Fruit fly (Drosophila melanogaster) whole organism, embryonic: ENCODE measurements around the gene Sulf1.
A peak's percentile ranks its signal among the peaks of the same experiment; 100 is the strongest.

ENCODE experiments used
- Asciz ChIP-seq: fragments of 200-800 bp; sonication (Bioruptor generic); optimal IDR thresholded peaks from 2 replicates; lab custom pipeline; 2017; ENCODE audit warnings: missing biosample characterization, mild to moderate bottlenecking, missing genetic modification characterization, missing genetic modification reagents
- CG11085 ChIP-seq: fragments of 200-800 bp; sonication (Bioruptor generic); IDR thresholded peaks from 2 replicates; pipeline ENCODE4 v1.3.6; 2022; ENCODE audit warnings: missing biosample characterization, missing genetic modification characterization
- CG11695 ChIP-seq: fragments of 200-800 bp; sonication (Bioruptor generic); IDR thresholded peaks from 3 replicates; pipeline ENCODE4 v1.3.6; 2022; ENCODE audit warnings: missing biosample characterization, missing genetic modification characterization
- CG11723 ChIP-seq: fragments of 200-800 bp; sonication (Bioruptor generic); optimal IDR thresholded peaks from 2 replicates; lab custom pipeline; 2017; ENCODE audit warnings: missing biosample characterization, mild to moderate bottlenecking, missing genetic modification characterization
- CG12299 ChIP-seq: fragments of 200-800 bp; sonication (Bioruptor generic); optimal IDR thresholded peaks from 2 replicates; lab custom pipeline; 2018; ENCODE audit warnings: missing biosample characterization, mild to moderate bottlenecking, missing genetic modification characterization
- CG13775 ChIP-seq: fragments of 200-800 bp; sonication (Bioruptor generic); optimal IDR thresholded peaks from 3 replicates; lab custom pipeline; 2017; ENCODE audit warnings: missing biosample characterization, mild to moderate bottlenecking, missing genetic modification characterization
- CG15479 ChIP-seq: fragments of 200-800 bp; sonication (Bioruptor generic); optimal IDR thresholded peaks from 3 replicates; lab custom pipeline; 2019; ENCODE audit warnings: missing biosample characterization, mild to moderate bottlenecking, missing genetic modification characterization, moderate library complexity
- CG15601 ChIP-seq: fragments of 200-800 bp; sonication (Bioruptor generic); optimal IDR thresholded peaks from 3 replicates; lab custom pipeline; 2019; ENCODE audit warnings: missing biosample characterization, mild to moderate bottlenecking, missing genetic modification characterization, moderate library complexity
- CG1602 ChIP-seq: fragments of 200-800 bp; sonication (Bioruptor generic); optimal IDR thresholded peaks from 3 replicates; lab custom pipeline; 2016; ENCODE audit warnings: missing biosample characterization, missing genetic modification characterization
- CG16815 ChIP-seq: fragments of 200-800 bp; sonication (Bioruptor generic); optimal IDR thresholded peaks from 3 replicates; lab custom pipeline; 2017; ENCODE audit warnings: missing biosample characterization, mild to moderate bottlenecking, missing genetic modification characterization
- CG2202 ChIP-seq: fragments of 200-800 bp; sonication (Bioruptor generic); optimal IDR thresholded peaks from 2 replicates; lab custom pipeline; 2018; ENCODE audit warnings: missing biosample characterization, mild to moderate bottlenecking, missing genetic modification characterization
- CG31388 ChIP-seq: fragments of 200-800 bp; sonication (Bioruptor generic); optimal IDR thresholded peaks from 2 replicates; lab custom pipeline; 2016; ENCODE audit warnings: missing biosample characterization, missing genetic modification characterization
- CG4707 ChIP-seq: fragments of 200-800 bp; sonication (Bioruptor generic); optimal IDR thresholded peaks from 2 replicates; lab custom pipeline; 2018; ENCODE audit warnings: missing biosample characterization, mild to moderate bottlenecking, missing genetic modification characterization, moderate library complexity
- CG4820 ChIP-seq: fragments of 200-800 bp; sonication (Bioruptor generic); optimal IDR thresholded peaks from 3 replicates; lab custom pipeline; 2016; ENCODE audit warnings: missing biosample characterization, missing genetic modification characterization
- CG6175 ChIP-seq: fragments of 200-800 bp; sonication (Bioruptor generic); IDR thresholded peaks from 3 replicates; pipeline ENCODE4 v1.3.6; 2022; ENCODE audit warnings: missing biosample characterization, missing genetic modification characterization
- CG6272 ChIP-seq: fragments of 200-800 bp; sonication (Bioruptor generic); IDR thresholded peaks from 2 replicates; pipeline ENCODE4 v1.3.6; 2022; ENCODE audit warnings: missing biosample characterization, missing genetic modification characterization
- CG6654 ChIP-seq: fragments of 200-800 bp; sonication (Bioruptor generic); optimal IDR thresholded peaks from 2 replicates; lab custom pipeline; 2017; ENCODE audit warnings: missing biosample characterization, mild to moderate bottlenecking, missing genetic modification characterization
- CG6765 ChIP-seq: fragments of 200-800 bp; sonication (Bioruptor generic); optimal IDR thresholded peaks from 3 replicates; lab custom pipeline; 2017; ENCODE audit warnings: missing biosample characterization, mild to moderate bottlenecking, missing genetic modification characterization
- CG8924 ChIP-seq: fragments of 200-800 bp; optimal IDR thresholded peaks from 3 replicates; lab custom pipeline; 2019; ENCODE audit warnings: missing biosample characterization, mild to moderate bottlenecking, missing genetic modification characterization, moderate library complexity
- CG9437 ChIP-seq: fragments of 200-800 bp; sonication (Bioruptor generic); optimal IDR thresholded peaks from 2 replicates; lab custom pipeline; 2018; ENCODE audit warnings: missing biosample characterization, mild to moderate bottlenecking, missing genetic modification characterization
- Elba2 ChIP-seq: fragments of 200-800 bp; sonication (Bioruptor generic); optimal IDR thresholded peaks from 3 replicates; lab custom pipeline; 2016; ENCODE audit warnings: missing biosample characterization, missing genetic modification characterization
- Jarid2 ChIP-seq: fragments of 200-800 bp; sonication (Bioruptor generic); optimal IDR thresholded peaks from 3 replicates; lab custom pipeline; 2017; ENCODE audit warnings: mild to moderate bottlenecking, missing biosample characterization, missing genetic modification reagents, missing genetic modification characterization
- PHDP ChIP-seq: fragments of 200-800 bp; sonication (Bioruptor generic); optimal IDR thresholded peaks from 3 replicates; lab custom pipeline; 2018; ENCODE audit warnings: missing biosample characterization, mild to moderate bottlenecking, missing genetic modification characterization, moderate library complexity
- Pdp1 ChIP-seq, 2 experiments: fragments of 200-800 bp; sonication (Bioruptor generic); optimal IDR thresholded peaks; 3 replicates each; lab custom pipeline; 2016; ENCODE audit warnings: missing biosample characterization in 2 of 2, missing genetic modification characterization in 2 of 2, mild to moderate bottlenecking in 1 of 2, moderate library complexity in 1 of 2
- Stat92E ChIP-seq, 3 experiments: fragments of >200 bp in 2 of 3; fragments of 200-800 bp in 1 of 3; sonication (Bioruptor generic) in 1 of 3; optimal IDR thresholded peaks; 2 replicates each; lab custom pipeline; 2017 to 2019; ENCODE audit warnings: missing biosample characterization in 3 of 3, missing genetic modification characterization in 3 of 3, mild to moderate bottlenecking in 1 of 3, moderate library complexity in 1 of 3
- Tbp ChIP-seq: fragments of >200 bp; optimal IDR thresholded peaks from 2 replicates; lab custom pipeline; 2018; ENCODE audit warnings: missing biosample characterization, missing genetic modification characterization
- ap ChIP-seq: fragments of 200-800 bp; sonication (Bioruptor generic); IDR thresholded peaks from 2 replicates; pipeline ENCODE4 v1.3.6; 2022; ENCODE audit warnings: missing biosample characterization, missing genetic modification characterization
- br ChIP-seq: fragments of >200 bp; optimal IDR thresholded peaks from 2 replicates; lab custom pipeline; 2017
- chn ChIP-seq: fragments of 200-800 bp; sonication (Bioruptor generic); optimal IDR thresholded peaks from 2 replicates; lab custom pipeline; 2016; ENCODE audit warnings: missing biosample characterization, missing genetic modification characterization
- dan ChIP-seq: fragments of 200-800 bp; sonication (Bioruptor generic); IDR thresholded peaks from 2 replicates; pipeline ENCODE4 v1.3.6; 2022; ENCODE audit warnings: missing biosample characterization, missing genetic modification characterization
- dmrt99B ChIP-seq: fragments of 200-800 bp; sonication (Bioruptor generic); optimal IDR thresholded peaks from 2 replicates; lab custom pipeline; 2018; ENCODE audit warnings: missing biosample characterization, mild to moderate bottlenecking, missing genetic modification characterization, moderate library complexity
- dpn ChIP-seq, 2 experiments: fragments of 200-800 bp; sonication (Bioruptor generic); optimal IDR thresholded peaks; 3 replicates each; lab custom pipeline; 2016; ENCODE audit warnings: missing biosample characterization in 2 of 2, missing genetic modification characterization in 2 of 2
- exex ChIP-seq: fragments of 200-800 bp; sonication (Bioruptor generic); optimal IDR thresholded peaks from 4 replicates; lab custom pipeline; 2018; ENCODE audit warnings: missing biosample characterization, mild to moderate bottlenecking, missing genetic modification characterization, moderate library complexity
- gce ChIP-seq: fragments of 200-800 bp; sonication (Bioruptor generic); IDR thresholded peaks from 3 replicates; pipeline ENCODE4 v1.3.6; 2022; ENCODE audit warnings: missing biosample characterization, missing genetic modification characterization
- grau ChIP-seq: fragments of 200-800 bp; optimal IDR thresholded peaks from 3 replicates; lab custom pipeline; 2019; ENCODE audit warnings: missing biosample characterization, mild to moderate bottlenecking, missing genetic modification characterization, moderate library complexity
- grn ChIP-seq: fragments of 200-800 bp; sonication (Bioruptor generic); optimal IDR thresholded peaks from 3 replicates; lab custom pipeline; 2017; ENCODE audit warnings: missing biosample characterization, missing genetic modification characterization
- gsb-n ChIP-seq: fragments of 200-800 bp; sonication (Bioruptor generic); optimal IDR thresholded peaks from 3 replicates; lab custom pipeline; 2018; ENCODE audit warnings: missing biosample characterization, mild to moderate bottlenecking, missing genetic modification characterization
- hbn ChIP-seq: fragments of 200-800 bp; sonication (Bioruptor generic); IDR thresholded peaks from 2 replicates; pipeline ENCODE4 v1.3.6; 2022; ENCODE audit warnings: missing biosample characterization, missing genetic modification characterization; ENCODE audit not compliant: partially characterized antibody
- hth ChIP-seq: fragments of >200 bp; optimal IDR thresholded peaks from 2 replicates; lab custom pipeline; 2017; ENCODE audit warnings: inconsistent platforms
- insv ChIP-seq, 2 experiments: fragments of 200-800 bp; sonication (Bioruptor generic); optimal IDR thresholded peaks; 3 replicates each; lab custom pipeline; 2016 to 2018; ENCODE audit warnings: missing biosample characterization in 2 of 2, missing genetic modification characterization in 2 of 2
- kah ChIP-seq: fragments of 200-800 bp; sonication (Bioruptor generic); optimal IDR thresholded peaks from 2 replicates; lab custom pipeline; 2018; ENCODE audit warnings: missing biosample characterization, mild to moderate bottlenecking, missing genetic modification characterization
- lola ChIP-seq, 3 experiments: fragments of >200 bp in 2 of 3; fragments of 200-800 bp in 1 of 3; sonication (Bioruptor generic) in 1 of 3; optimal IDR thresholded peaks; 2 replicates each; lab custom pipeline; 2017 to 2019; ENCODE audit warnings: missing biosample characterization in 3 of 3, missing genetic modification characterization in 3 of 3, mild to moderate bottlenecking in 1 of 3, moderate library complexity in 1 of 3
- mirr ChIP-seq: fragments of 200-800 bp; sonication (Bioruptor generic); optimal IDR thresholded peaks from 3 replicates; lab custom pipeline; 2018; ENCODE audit warnings: missing biosample characterization, mild to moderate bottlenecking, missing genetic modification characterization
- pho ChIP-seq: fragments of 200-800 bp; sonication (Bioruptor generic); optimal IDR thresholded peaks from 2 replicates; lab custom pipeline; 2016; ENCODE audit warnings: missing biosample characterization, missing genetic modification characterization
- sug ChIP-seq: fragments of 200-800 bp; optimal IDR thresholded peaks from 2 replicates; lab custom pipeline; 2019; ENCODE audit warnings: missing biosample characterization, mild to moderate bottlenecking, missing genetic modification characterization, moderate library complexity
- tap ChIP-seq: fragments of 200-800 bp; optimal IDR thresholded peaks from 3 replicates; lab custom pipeline; 2019; ENCODE audit warnings: missing biosample characterization, mild to moderate bottlenecking, missing genetic modification characterization, moderate library complexity
- trem ChIP-seq: fragments of 200-800 bp; optimal IDR thresholded peaks from 3 replicates; lab custom pipeline; 2019; ENCODE audit warnings: missing biosample characterization, mild to moderate bottlenecking, missing genetic modification characterization, moderate library complexity
- tx ChIP-seq: fragments of 200-800 bp; sonication (Bioruptor generic); optimal IDR thresholded peaks from 2 replicates; lab custom pipeline; 2016; ENCODE audit warnings: missing biosample characterization, missing genetic modification characterization
- unc-4 ChIP-seq: fragments of 200-800 bp; sonication (Bioruptor generic); IDR thresholded peaks from 2 replicates; pipeline ENCODE4 v1.3.6; 2022; ENCODE audit warnings: missing biosample characterization, missing genetic modification characterization; ENCODE audit not compliant: partially characterized antibody
- vvl ChIP-seq: fragments of 200-800 bp; sonication (Bioruptor generic); IDR thresholded peaks from 2 replicates; pipeline ENCODE4 v1.3.6; 2022; ENCODE audit warnings: missing biosample characterization, missing genetic modification characterization
- wdn ChIP-seq: fragments of 200-800 bp; sonication (Bioruptor generic); IDR thresholded peaks from 2 replicates; pipeline ENCODE4 v1.3.6; 2022; ENCODE audit warnings: missing biosample characterization, missing genetic modification characterization

Sulf1 gene

DNA sequence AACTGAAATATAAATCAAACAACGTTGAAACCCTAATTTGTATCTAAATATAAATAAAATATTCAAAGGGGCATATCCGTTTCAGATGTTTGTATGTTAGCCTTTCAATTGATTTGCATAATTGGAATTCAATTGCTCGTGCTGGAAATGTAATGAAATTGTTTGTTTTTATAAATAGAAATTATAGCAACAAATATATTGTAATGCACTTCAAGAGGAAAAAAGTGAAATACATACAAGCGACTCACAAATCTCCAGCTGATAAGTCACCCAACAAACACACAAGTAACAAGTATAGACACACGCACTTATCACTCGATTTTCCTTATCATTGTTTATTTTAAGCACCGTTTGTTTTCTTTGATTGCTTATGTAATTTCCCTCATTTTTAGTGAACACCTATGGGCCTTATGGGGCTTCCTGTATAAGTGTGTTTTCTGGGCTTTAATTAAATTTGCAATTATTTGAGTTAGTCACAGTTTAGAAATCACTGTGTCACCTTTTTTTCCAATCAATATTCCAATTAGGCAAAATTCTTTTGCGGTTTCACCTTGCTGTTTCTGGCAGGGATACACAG lies 53.7 kb downstream of the Sulf1 start (continued):
- TF ChIP-seq tx (GFP tag; lab: Kevin White, UChicago) (no peak), br (lab: Kevin White, UChicago) (no peak), CG9437 (no peak), CG1602 (no peak), CG6765 (no peak), mirr (peak; percentile 28), CG11695 (GFP tag; lab: Robert Waterston, UW) (no peak), Elba2 (GFP tag; lab: Kevin White, UChicago) (peak; percentile 9), CG11085 (GFP tag; lab: Robert Waterston, UW) (no peak), CG8924 (no peak), ap (GFP tag; lab: Robert Waterston, UW) (no peak), CG11723 (GFP tag; lab: Kevin White, UChicago) (no peak), CG16815 (GFP tag; lab: Kevin White, UChicago) (no peak), sug (tag; lab: Kevin White, UChicago) (peak; percentile 48), pho (GFP tag; lab: Kevin White, UChicago) (no peak), exex (tag; lab: Kevin White, UChicago) (peak; percentile 75), CG15601 (tag; lab: Kevin White, UChicago) (peak; percentile 47), CG6175 (GFP tag; lab: Robert Waterston, UW) (no peak), CG4707 (no peak), lola (GFP tag; optimal IDR thresholded peaks at IDR 0.05; lab: Kevin White, UChicago) (no peak), CG15479 (GFP tag; lab: Kevin White, UChicago) (no peak), Tbp (GFP tag; lab: Kevin White, UChicago) (no peak), CG13775 (no peak), chn (no peak), grn (GFP tag; lab: Kevin White, UChicago) (peak; percentile 30), insv (GFP tag; optimal IDR thresholded peaks at IDR 0.05; lab: Kevin White, UChicago) (peak in 1 of 2 experiments; percentile 52), CG12299 (tag; lab: Kevin White, UChicago) (no peak), CG4820 (GFP tag; lab: Kevin White, UChicago) (no peak), CG2202 (tag; lab: Kevin White, UChicago) (peak; percentile 30), wdn (no peak), kah (GFP tag; lab: Kevin White, UChicago) (no peak), dmrt99B (tag; lab: Kevin White, UChicago) (no peak), Stat92E (GFP tag; optimal IDR thresholded peaks at IDR 0.05; lab: Kevin White, UChicago) (no peak), grau (no peak), Jarid2 (no peak), unc-4 (GFP tag; lab: Robert Waterston, UW) (no peak), CG31388 (no peak), gce (GFP tag; lab: Robert Waterston, UW) (no peak), Asciz (no peak), dan (no peak), CG6272 (GFP tag; lab: Robert Waterston, UW) (no peak), Pdp1 (GFP tag; optimal IDR thresholded peaks at IDR 0.05; lab: Kevin White, UChicago) (peak in 1 of 2 experiments; percentile 95), PHDP (tag; lab: Kevin White, UChicago) (no peak), tap (tag; lab: Kevin White, UChicago) (peak; percentile 3), trem (tag; lab: Kevin White, UChicago) (no peak), hbn (GFP tag; lab: Robert Waterston, UW) (no peak), dpn (GFP tag; optimal IDR thresholded peaks at IDR 0.05; lab: Kevin White, UChicago) (no peak), hth (lab: Kevin White, UChicago) (no peak), vvl (no peak), CG6654 (GFP tag; lab: Kevin White, UChicago) (peak; percentile 45), gsb-n (tag; lab: Kevin White, UChicago) (no peak)
